Fruit fly (Drosophila melanogaster): Measurements from ENCODE around the gene CG8086.

DNA sequence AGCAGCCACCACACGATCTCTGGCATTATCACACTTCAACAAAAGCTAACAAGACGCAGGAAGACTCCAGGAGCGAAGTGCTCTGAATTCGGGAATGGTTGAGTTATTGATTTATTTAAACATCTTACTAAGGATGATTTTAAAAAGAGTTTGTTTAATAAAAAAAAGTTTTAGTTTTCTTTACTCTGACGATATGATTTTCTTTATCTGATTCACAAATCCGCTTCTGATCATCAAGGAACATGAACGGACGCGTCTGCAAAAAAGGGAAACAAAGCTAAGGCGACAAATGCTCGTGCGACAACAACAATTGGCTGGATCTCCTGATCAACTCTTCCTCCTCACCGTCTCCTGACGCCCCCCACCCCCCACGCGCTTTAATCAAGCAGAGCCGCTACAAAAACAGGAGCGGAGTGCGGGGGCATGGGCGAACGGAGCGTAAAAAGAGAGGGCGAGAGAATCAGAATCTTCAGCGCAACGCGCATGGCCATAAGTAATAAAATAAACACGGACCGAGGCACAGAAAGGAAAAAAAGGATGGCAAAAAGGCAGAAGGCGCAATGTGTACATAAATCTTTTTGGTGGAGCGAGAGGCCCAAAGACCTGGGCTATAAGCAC, 42.0 kb upstream of the CG8086 start:
- TF ChIP-seq CTCF (optimal IDR thresholded peaks at IDR 0.05) (no peak), CG8478 (optimal IDR thresholded peaks at IDR 0.05) (no peak)
